Worm (Caenorhabditis elegans) whole organism, late embryonic: ENCODE data around the gene F07C3.2.

Source experiments
- T23F11.4 ChIP-seq: fragments of 200-800 bp; sonication (Bioruptor generic); optimal IDR thresholded peaks from 2 replicates; lab custom pipeline; 2018; ENCODE audit warnings: mild to moderate bottlenecking, missing genetic modification characterization, missing compliant biosample characterization
- Y22D7AL.16 ChIP-seq: sonication (generic microtip); optimal IDR thresholded peaks from 2 replicates; lab custom pipeline; 2016; ENCODE audit warnings: missing genetic modification characterization, missing compliant biosample characterization
- ama-1 ChIP-seq: fragments of 150-350 bp; optimal IDR thresholded peaks from 2 replicates; lab custom pipeline; 2014
- ceh-19 ChIP-seq: fragments of 200-800 bp; sonication (Bioruptor generic); optimal IDR thresholded peaks from 2 replicates; lab custom pipeline; 2018; ENCODE audit warnings: mild to moderate bottlenecking, missing genetic modification characterization, missing compliant biosample characterization
- ceh-30 ChIP-seq: fragments of 150-350 bp; optimal IDR thresholded peaks from 2 replicates; lab custom pipeline; 2014; ENCODE audit warnings: missing biosample characterization, missing genetic modification characterization
- elt-2 ChIP-seq: sonication (generic microtip); optimal IDR thresholded peaks from 2 replicates; lab custom pipeline; 2016; ENCODE audit warnings: missing genetic modification reagents, missing genetic modification characterization, missing compliant biosample characterization
- fkh-10 ChIP-seq: fragments of 150-350 bp; optimal IDR thresholded peaks from 2 replicates; lab custom pipeline; 2014; ENCODE audit warnings: missing biosample characterization, missing genetic modification reagents, missing genetic modification characterization
- hlh-30 ChIP-seq: sonication (generic microtip); optimal IDR thresholded peaks from 2 replicates; lab custom pipeline; 2017; ENCODE audit warnings: antibody characterized with exemption, missing genetic modification characterization, missing compliant biosample characterization; ENCODE audit not compliant: insufficient read depth
- rnt-1 ChIP-seq: sonication (generic microtip); optimal IDR thresholded peaks from 2 replicates; lab custom pipeline; 2016; ENCODE audit warnings: missing genetic modification characterization, missing compliant biosample characterization
- tbx-2 ChIP-seq: sonication (generic microtip); optimal IDR thresholded peaks from 2 replicates; lab custom pipeline; 2016; ENCODE audit warnings: missing genetic modification characterization, missing compliant biosample characterization

- no peak for TF ChIP-seq T23F11.4 (GFP tag; lab: Kevin White, UChicago)
- no peak for TF ChIP-seq ceh-19
- no peak for TF ChIP-seq ama-1 (lab: Kevin White, UChicago)
- no peak for TF ChIP-seq Y22D7AL.16 (tag; lab: Kevin White, UChicago)
- no peak for TF ChIP-seq ceh-30
- TF ChIP-seq rnt-1 (tag; lab: Kevin White, UChicago): no peak
- no peak for TF ChIP-seq tbx-2 (tag; lab: Kevin White, UChicago)
- TF ChIP-seq elt-2: no peak
- TF ChIP-seq hlh-30: no peak
- TF ChIP-seq fkh-10 (GFP tag; lab: Kevin White, UChicago): no peak
These were observed 31.6 kb downstream of the F07C3.2 start, which contains the start of gene F07C3.16 for ce11 chrV:9257467-9257866.
